Fruit fly (Drosophila melanogaster): ENCODE results near the gene CG31248.

The CG31248 gene

DNA sequence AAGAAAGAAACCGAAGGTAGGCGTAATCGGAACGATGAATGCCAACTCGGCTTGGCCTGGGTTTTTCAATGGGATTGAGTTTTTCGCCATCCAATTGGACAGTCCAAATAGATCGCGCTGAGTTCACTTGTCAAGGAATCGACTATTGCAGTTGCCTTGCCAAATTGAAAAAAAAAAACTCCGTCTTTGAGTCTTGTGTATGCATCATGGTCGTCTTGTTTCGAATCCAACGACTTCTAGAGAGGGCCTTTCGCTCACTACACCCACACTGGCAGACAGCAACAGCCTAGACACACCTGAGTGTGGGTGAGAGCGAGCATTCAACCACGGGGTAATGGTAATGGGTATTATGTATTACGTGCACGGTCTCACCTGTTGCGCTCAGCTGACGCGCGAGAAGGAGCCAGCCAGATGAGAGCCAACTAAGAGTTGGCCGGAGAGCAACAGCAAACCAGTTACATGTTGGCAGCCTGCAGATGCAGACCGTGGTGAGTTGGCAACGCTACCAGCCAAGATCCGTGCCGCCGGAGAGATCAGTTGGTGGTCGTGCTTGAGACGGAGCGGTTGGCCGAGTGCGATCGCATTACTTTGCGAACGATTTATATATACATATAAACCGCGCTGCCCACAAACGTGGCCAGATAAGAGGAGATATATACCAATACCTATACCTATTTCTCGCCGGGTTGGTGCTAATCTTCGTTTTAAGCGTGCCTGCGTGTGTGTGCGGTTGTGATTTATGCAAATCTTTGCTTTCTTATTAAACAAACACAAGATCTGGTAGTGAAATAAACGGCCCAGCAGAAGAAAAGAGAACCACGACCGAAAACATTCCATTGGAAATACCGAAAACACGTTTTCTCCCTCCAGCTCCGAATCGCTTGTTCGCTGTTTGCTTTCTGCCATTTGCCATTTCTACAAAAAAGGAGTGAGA lies 33.5 kb downstream of the CG31248 start, which contains the start of gene sas:
Gene sas, plus strand, starts transcription at position 453 of the 934 bp plus-strand sequence.
- peak; percentile 64 for TF ChIP-seq fkh (GFP tag; optimal IDR thresholded peaks at IDR 0.05)
- no peak for TF ChIP-seq Gug (GFP tag; IDR thresholded peaks at IDR 0.05)
- TF ChIP-seq svp (GFP tag): no peak
- no peak for TF ChIP-seq Ets21C (GFP tag; optimal IDR thresholded peaks at IDR 0.05)
- no peak for TF ChIP-seq CG10631 (GFP tag; optimal IDR thresholded peaks at IDR 0.05)
- TF ChIP-seq CG11762 (GFP tag; optimal IDR thresholded peaks at IDR 0.05; ENCODE audit: insufficient read depth): no peak
- no peak for TF ChIP-seq pdm3 (GFP tag; optimal IDR thresholded peaks at IDR 0.05)
- TF ChIP-seq CG34406 (GFP tag; optimal IDR thresholded peaks at IDR 0.05): no peak
- TF ChIP-seq CG8119 (GFP tag; IDR thresholded peaks at IDR 0.05): 0 out of 3 replicates have a peak, but pooled peaks have one; percentile 32
- TF ChIP-seq topi (GFP tag; optimal IDR thresholded peaks at IDR 0.05): no peak
- no peak for TF ChIP-seq lz (GFP tag; optimal IDR thresholded peaks at IDR 0.05)
- TF ChIP-seq CG10669 (GFP tag; optimal IDR thresholded peaks at IDR 0.05): no peak
- TF ChIP-seq CG11294 (GFP tag; IDR thresholded peaks at IDR 0.05): no peak
- no peak for TF ChIP-seq CG8632 (GFP tag; optimal IDR thresholded peaks at IDR 0.05)
- no peak for TF ChIP-seq Hr38 (GFP tag; optimal IDR thresholded peaks at IDR 0.05)
- peak; percentile 35 for TF ChIP-seq CG6854 (GFP tag; optimal IDR thresholded peaks at IDR 0.05)
- no peak for TF ChIP-seq Lpt (GFP tag; optimal IDR thresholded peaks at IDR 0.05)
- no peak for TF ChIP-seq CG6276 (GFP tag; optimal IDR thresholded peaks at IDR 0.05)
- no peak for TF ChIP-seq CG7368 (GFP tag; optimal IDR thresholded peaks at IDR 0.05)
- TF ChIP-seq Smox (GFP tag; optimal IDR thresholded peaks at IDR 0.05): no peak
- no peak for TF ChIP-seq Hr39 (GFP tag; optimal IDR thresholded peaks at IDR 0.05)
- TF ChIP-seq CG31627 (GFP tag; optimal IDR thresholded peaks at IDR 0.05): no peak
- TF ChIP-seq Eip93F (GFP tag; optimal IDR thresholded peaks at IDR 0.05): no peak
- no peak for TF ChIP-seq dac (GFP tag; optimal IDR thresholded peaks at IDR 0.05)
- no peak for TF ChIP-seq CG3919 (GFP tag; optimal IDR thresholded peaks at IDR 0.05)
- TF ChIP-seq CG15336 (GFP tag; IDR thresholded peaks at IDR 0.05): no peak; the same call in 1 of the 2 replicates
- TF ChIP-seq Eip75B (GFP tag; optimal IDR thresholded peaks at IDR 0.05): peak; percentile 8
- no peak for TF ChIP-seq cyc (GFP tag; optimal IDR thresholded peaks at IDR 0.05)
- TF ChIP-seq salr (GFP tag; optimal IDR thresholded peaks at IDR 0.05): no peak
- TF ChIP-seq eg (GFP tag; IDR thresholded peaks at IDR 0.05): 0 out of 3 replicates have a peak, but pooled peaks have one; percentile 28
- no peak for TF ChIP-seq Sox15 (GFP tag; optimal IDR thresholded peaks at IDR 0.05)
- peak; percentile 42; the same call in 1 of the 3 replicates for TF ChIP-seq CG6163 (GFP tag; IDR thresholded peaks at IDR 0.05)
- TF ChIP-seq fd59A (GFP tag; optimal IDR thresholded peaks at IDR 0.05): no peak
- TF ChIP-seq Hr4 (GFP tag; optimal IDR thresholded peaks at IDR 0.05): no peak
- TF ChIP-seq spab (GFP tag; optimal IDR thresholded peaks at IDR 0.05): no peak
- no peak for TF ChIP-seq Ets96B (tag; optimal IDR thresholded peaks at IDR 0.05)
- TF ChIP-seq OdsH (GFP tag; optimal IDR thresholded peaks at IDR 0.05): no peak
- TF ChIP-seq CG4318 (GFP tag; optimal IDR thresholded peaks at IDR 0.05): no peak
- TF ChIP-seq Eip78C (GFP tag): peak; percentile 82
- no peak for TF ChIP-seq acj6 (GFP tag; optimal IDR thresholded peaks at IDR 0.05)
- peak; percentile 8 for TF ChIP-seq Blimp-1 (GFP tag; optimal IDR thresholded peaks at IDR 0.05)
- no peak for TF ChIP-seq CG32006 (GFP tag; optimal IDR thresholded peaks at IDR 0.05)
- TF ChIP-seq CG11902 (GFP tag; optimal IDR thresholded peaks at IDR 0.05): no peak
- no peak for TF ChIP-seq Met (GFP tag; optimal IDR thresholded peaks at IDR 0.05)
- no peak for TF ChIP-seq Sox102F (GFP tag; optimal IDR thresholded peaks at IDR 0.05)
- no peak for TF ChIP-seq Sox14 (GFP tag; optimal IDR thresholded peaks at IDR 0.05)
- peak; percentile 41 for TF ChIP-seq vri (GFP tag; optimal IDR thresholded peaks at IDR 0.05)
- TF ChIP-seq CG1621 (tag; optimal IDR thresholded peaks at IDR 0.05): peak; percentile 72
- TF ChIP-seq CG16779 (tag; optimal IDR thresholded peaks at IDR 0.05): no peak
- no peak for TF ChIP-seq CG8319 (GFP tag; optimal IDR thresholded peaks at IDR 0.05)
- TF ChIP-seq net (GFP tag; optimal IDR thresholded peaks at IDR 0.05): no peak

Measured in whole organism, prepupa.